Worm (Caenorhabditis elegans) whole organism, young adult: ENCODE results near the gene poml-4.

Experiments
- attf-5 ChIP-seq: fragments of 200-800 bp; sonication (Bioruptor generic); optimal IDR thresholded peaks from 2 replicates; lab custom pipeline; 2018; ENCODE audit warnings: mild to moderate bottlenecking, missing genetic modification characterization, missing compliant biosample characterization
- ccch-3 ChIP-seq: fragments of 200-800 bp; sonication (Bioruptor generic); optimal IDR thresholded peaks from 2 replicates; lab custom pipeline; 2018; ENCODE audit warnings: mild to moderate bottlenecking, missing genetic modification characterization, missing compliant biosample characterization
- nhr-120 ChIP-seq: fragments of 200-800 bp; sonication (Bioruptor generic); IDR thresholded peaks from 2 replicates; pipeline ENCODE4 v1.3.6; 2022; ENCODE audit warnings: missing genetic modification characterization, missing compliant biosample characterization
- sptf-2 ChIP-seq: fragments of 200-800 bp; sonication (Bioruptor generic); optimal IDR thresholded peaks from 2 replicates; lab custom pipeline; 2018; ENCODE audit warnings: mild to moderate bottlenecking, missing genetic modification characterization, missing compliant biosample characterization
- ztf-6 ChIP-seq: fragments of 200-800 bp; sonication (Bioruptor generic); IDR thresholded peaks from 2 replicates; pipeline ENCODE4 v1.3.6; 2022; ENCODE audit warnings: missing genetic modification reagents, missing genetic modification characterization, missing compliant biosample characterization

- TF ChIP-seq ccch-3 = no peak
- TF ChIP-seq nhr-120 (GFP tag; lab: Robert Waterston, UW) = no peak
- TF ChIP-seq sptf-2 = no peak
- TF ChIP-seq attf-5 (GFP tag; lab: Kevin White, UChicago) = no peak
- no peak for TF ChIP-seq ztf-6 (GFP tag; lab: Robert Waterston, UW)
Observed at ce11 chrII:1521956-1522355, 18.8 kb upstream of the poml-4 start.
